Fruit fly (Drosophila melanogaster): ENCODE measurements around the gene croc.
A peak's percentile ranks its signal among the peaks of the same experiment; 100 is the strongest.

The croc gene

dm6 chr3L:21523059-21523836, 47.0 kb upstream of the croc start, which contains the start of gene CG7611 (continued):
- TF ChIP-seq Hand (GFP tag; optimal IDR thresholded peaks at IDR 0.05): no peak
- TF ChIP-seq CG11247 (GFP tag; IDR thresholded peaks at IDR 0.05): no peak
- TF ChIP-seq lov (optimal IDR thresholded peaks at IDR 0.05): no peak
- no peak for TF ChIP-seq lov (GFP tag; IDR thresholded peaks at IDR 0.05)
- TF ChIP-seq CG32767 (GFP tag; IDR thresholded peaks at IDR 0.05): peak; percentile 78; the same call in 1 of the 2 replicates
- peak; percentile 29 for TF ChIP-seq CG1603 (tag; optimal IDR thresholded peaks at IDR 0.05)
- TF ChIP-seq CG10267 (tag; optimal IDR thresholded peaks at IDR 0.05): peak; percentile 48
- peak; percentile 24 for TF ChIP-seq D19A (tag; optimal IDR thresholded peaks at IDR 0.05)
- TF ChIP-seq CG31441 (GFP tag; IDR thresholded peaks at IDR 0.05): no peak
- TF ChIP-seq Dll (GFP tag; IDR thresholded peaks at IDR 0.05; ENCODE audit: partially characterized antibody): 0 out of 4 replicates have a peak, but pooled peaks have one; percentile 44
- TF ChIP-seq chif (GFP tag; optimal IDR thresholded peaks at IDR 0.05): no peak
- TF ChIP-seq Rx (GFP tag; IDR thresholded peaks at IDR 0.05): no peak
- TF ChIP-seq CG17186 (GFP tag; optimal IDR thresholded peaks at IDR 0.05): peak; percentile 9
- TF ChIP-seq wek (GFP tag; optimal IDR thresholded peaks at IDR 0.05): peak; percentile 22
- TF ChIP-seq lbe (GFP tag; optimal IDR thresholded peaks at IDR 0.05): peak; percentile 11
- TF ChIP-seq Dp (GFP tag; optimal IDR thresholded peaks at IDR 0.05): peak; percentile 50
- TF ChIP-seq trem (tag; optimal IDR thresholded peaks at IDR 0.05): peak; percentile 52
- no peak for TF ChIP-seq CG2199 (GFP tag; IDR thresholded peaks at IDR 0.05)
- TF ChIP-seq CG3995 (GFP tag; optimal IDR thresholded peaks at IDR 0.05): peak; percentile 40
- TF ChIP-seq sr (GFP tag; IDR thresholded peaks at IDR 0.05): no peak
- no peak for TF ChIP-seq Nf-YB (GFP tag; optimal IDR thresholded peaks at IDR 0.05)
- TF ChIP-seq insv (GFP tag; optimal IDR thresholded peaks at IDR 0.05): peak in 1 of 2 experiments; percentile 6
- peak; percentile 15 for TF ChIP-seq phol (tag; optimal IDR thresholded peaks at IDR 0.05)
- no peak for TF ChIP-seq Elba2 (GFP tag; optimal IDR thresholded peaks at IDR 0.05)
- TF ChIP-seq Kr (GFP tag; optimal IDR thresholded peaks at IDR 0.05): peak; percentile 96
- no peak for TF ChIP-seq CG30431 (GFP tag; optimal IDR thresholded peaks at IDR 0.05)
- TF ChIP-seq CG9876 (GFP tag; optimal IDR thresholded peaks at IDR 0.05): no peak
- no peak for TF ChIP-seq salm (tag; optimal IDR thresholded peaks at IDR 0.05)
- peak; percentile 50 for TF ChIP-seq sna (GFP tag; IDR thresholded peaks at IDR 0.05; ENCODE audit: partially characterized antibody)
- TF ChIP-seq D (optimal IDR thresholded peaks at IDR 0.05): peak; percentile 68
- peak; percentile 8 for TF ChIP-seq D (GFP tag; optimal IDR thresholded peaks at IDR 0.05)
- peak; percentile 52 for TF ChIP-seq pzg (GFP tag; optimal IDR thresholded peaks at IDR 0.05)
- TF ChIP-seq mld (GFP tag; IDR thresholded peaks at IDR 0.05; ENCODE audit: partially characterized antibody): no peak
- no peak for TF ChIP-seq CG7271 (tag; optimal IDR thresholded peaks at IDR 0.05)
- peak; percentile 31 for TF ChIP-seq CG17829 (tag; optimal IDR thresholded peaks at IDR 0.05)
- TF ChIP-seq gfzf (GFP tag; optimal IDR thresholded peaks at IDR 0.05): peak; percentile 78
- TF ChIP-seq al (GFP tag; IDR thresholded peaks at IDR 0.05): no peak
- peak; percentile 35 for TF ChIP-seq BEAF-32 (GFP tag; optimal IDR thresholded peaks at IDR 0.05)
- TF ChIP-seq hbn (GFP tag; IDR thresholded peaks at IDR 0.05; ENCODE audit: partially characterized antibody): peak; percentile 21; the same call in 1 of the 2 replicates
- peak; percentile 2 for TF ChIP-seq CG2116 (GFP tag; optimal IDR thresholded peaks at IDR 0.05)
- no peak for TF ChIP-seq zen (tag; optimal IDR thresholded peaks at IDR 0.05)
